Worm (Caenorhabditis elegans) whole organism, late embryonic: ENCODE data around the gene F53E4.2.
A peak's percentile ranks its signal among the peaks of the same experiment; 100 is the strongest.

Source experiments
- C38D4.7 ChIP-seq: fragments of 200-800 bp; sonication (Bioruptor generic); optimal IDR thresholded peaks from 2 replicates; lab custom pipeline; 2018; ENCODE audit warnings: mild to moderate bottlenecking, missing genetic modification characterization, moderate library complexity, missing compliant biosample characterization
- K09A11.1 ChIP-seq: sonication (generic microtip); optimal IDR thresholded peaks from 2 replicates; lab custom pipeline; 2017; ENCODE audit warnings: antibody characterized with exemption, mild to moderate bottlenecking, missing genetic modification characterization, missing compliant biosample characterization; ENCODE audit not compliant: insufficient read depth
- Y22D7AL.16 ChIP-seq: sonication (generic microtip); optimal IDR thresholded peaks from 2 replicates; lab custom pipeline; 2016; ENCODE audit warnings: missing genetic modification characterization, missing compliant biosample characterization
- ahr-1 ChIP-seq: sonication (generic microtip); optimal IDR thresholded peaks from 2 replicates; lab custom pipeline; 2016; ENCODE audit warnings: missing genetic modification characterization, missing compliant biosample characterization
- ceh-18 ChIP-seq: sonication (generic microtip); optimal IDR thresholded peaks from 2 replicates; lab custom pipeline; 2016; ENCODE audit warnings: missing genetic modification characterization, missing compliant biosample characterization
- ceh-19 ChIP-seq: fragments of 200-800 bp; sonication (Bioruptor generic); optimal IDR thresholded peaks from 2 replicates; lab custom pipeline; 2018; ENCODE audit warnings: mild to moderate bottlenecking, missing genetic modification characterization, missing compliant biosample characterization
- ceh-2 ChIP-seq: sonication (generic microtip); optimal IDR thresholded peaks from 2 replicates; lab custom pipeline; 2016; ENCODE audit warnings: missing genotype, missing genetic modification characterization, missing compliant biosample characterization
- ceh-22 ChIP-seq: sonication (generic microtip); optimal IDR thresholded peaks from 2 replicates; lab custom pipeline; 2017; ENCODE audit warnings: missing biosample characterization, missing genetic modification characterization
- ceh-30 ChIP-seq: fragments of 150-350 bp; optimal IDR thresholded peaks from 2 replicates; lab custom pipeline; 2014; ENCODE audit warnings: missing biosample characterization, missing genetic modification characterization
- ceh-31 ChIP-seq: sonication (generic microtip); optimal IDR thresholded peaks from 2 replicates; lab custom pipeline; 2016; ENCODE audit warnings: missing genetic modification characterization, missing compliant biosample characterization
- ceh-34 ChIP-seq: sonication (generic microtip); optimal IDR thresholded peaks from 2 replicates; lab custom pipeline; 2016; ENCODE audit warnings: mild to moderate bottlenecking, missing genetic modification characterization, missing compliant biosample characterization
- ceh-48 ChIP-seq: sonication (generic microtip); optimal IDR thresholded peaks from 2 replicates; lab custom pipeline; 2016; ENCODE audit warnings: missing genetic modification characterization, inconsistent platforms, missing compliant biosample characterization
- fax-1 ChIP-seq: sonication (generic microtip); optimal IDR thresholded peaks from 2 replicates; lab custom pipeline; 2016; ENCODE audit warnings: missing genotype, missing genetic modification characterization, missing compliant biosample characterization
- fkh-10 ChIP-seq: fragments of 150-350 bp; optimal IDR thresholded peaks from 2 replicates; lab custom pipeline; 2014; ENCODE audit warnings: missing biosample characterization, missing genetic modification reagents, missing genetic modification characterization
- fkh-6 ChIP-seq: sonication (generic microtip); optimal IDR thresholded peaks from 2 replicates; lab custom pipeline; 2016; ENCODE audit warnings: missing genetic modification characterization, missing compliant biosample characterization
- hlh-30 ChIP-seq: sonication (generic microtip); optimal IDR thresholded peaks from 2 replicates; lab custom pipeline; 2017; ENCODE audit warnings: antibody characterized with exemption, missing genetic modification characterization, missing compliant biosample characterization; ENCODE audit not compliant: insufficient read depth
- hlh-6 ChIP-seq: sonication (generic microtip); optimal IDR thresholded peaks from 2 replicates; lab custom pipeline; 2016; ENCODE audit warnings: missing genotype, missing genetic modification characterization, missing compliant biosample characterization
- lin-11 ChIP-seq: fragments of 200-800 bp; sonication (Bioruptor generic); optimal IDR thresholded peaks from 2 replicates; lab custom pipeline; 2018; ENCODE audit warnings: mild to moderate bottlenecking, missing genetic modification characterization, missing compliant biosample characterization
- mec-3 ChIP-seq: sonication (generic microtip); optimal IDR thresholded peaks from 2 replicates; lab custom pipeline; 2016; ENCODE audit warnings: borderline replicate concordance, missing genetic modification characterization, missing compliant biosample characterization
- nhr-232 ChIP-seq: sonication (generic microtip); optimal IDR thresholded peaks from 2 replicates; lab custom pipeline; 2016; ENCODE audit warnings: missing genetic modification characterization, missing compliant biosample characterization
- npax-4 ChIP-seq: sonication (generic microtip); optimal IDR thresholded peaks from 2 replicates; lab custom pipeline; 2016; ENCODE audit warnings: missing genetic modification characterization, missing compliant biosample characterization
- pag-3 ChIP-seq: sonication (generic microtip); optimal IDR thresholded peaks from 2 replicates; lab custom pipeline; 2016; ENCODE audit warnings: missing compliant biosample characterization, missing genetic modification characterization, borderline replicate concordance
- pha-2 ChIP-seq: sonication (generic microtip); optimal IDR thresholded peaks from 2 replicates; lab custom pipeline; 2017; ENCODE audit warnings: mild to moderate bottlenecking, missing genetic modification characterization, missing compliant biosample characterization
- pha-4 ChIP-seq: fragments of 150-350 bp; optimal IDR thresholded peaks from 2 replicates; lab custom pipeline; 2018; ENCODE audit warnings: missing biosample characterization, missing genetic modification reagents, missing genetic modification characterization
- pqm-1 ChIP-seq: sonication (generic microtip); optimal IDR thresholded peaks from 2 replicates; lab custom pipeline; 2016; ENCODE audit warnings: missing genetic modification characterization, missing compliant biosample characterization
- pros-1 ChIP-seq: fragments of 150-350 bp; optimal IDR thresholded peaks from 2 replicates; lab custom pipeline; 2014; ENCODE audit warnings: missing biosample characterization, missing genetic modification reagents, missing genetic modification characterization
- ref-2 ChIP-seq: sonication (generic microtip); optimal IDR thresholded peaks from 2 replicates; lab custom pipeline; 2016; ENCODE audit warnings: missing genetic modification characterization, missing compliant biosample characterization
- rnt-1 ChIP-seq: sonication (generic microtip); optimal IDR thresholded peaks from 2 replicates; lab custom pipeline; 2016; ENCODE audit warnings: missing genetic modification characterization, missing compliant biosample characterization
- sox-2 ChIP-seq: fragments of 200-800 bp; sonication (Bioruptor generic); IDR thresholded peaks from 2 replicates; pipeline ENCODE4 v1.3.6; 2022; ENCODE audit warnings: missing genetic modification reagents, missing genetic modification characterization, missing compliant biosample characterization
- syd-9 ChIP-seq: sonication (generic microtip); optimal IDR thresholded peaks from 2 replicates; lab custom pipeline; 2016; ENCODE audit warnings: mild to moderate bottlenecking, missing genetic modification characterization, moderate library complexity, missing compliant biosample characterization
- tbx-7 ChIP-seq: sonication (generic microtip); optimal IDR thresholded peaks from 2 replicates; lab custom pipeline; 2016; ENCODE audit warnings: missing genotype, missing genetic modification characterization, missing compliant biosample characterization
- unc-55 ChIP-seq: sonication (generic microtip); optimal IDR thresholded peaks from 2 replicates; lab custom pipeline; 2017; ENCODE audit warnings: missing biosample characterization, missing genetic modification reagents, missing genetic modification characterization
- zip-5 ChIP-seq: sonication (generic microtip); optimal IDR thresholded peaks from 2 replicates; lab custom pipeline; 2016; ENCODE audit warnings: missing genetic modification characterization, missing compliant biosample characterization

The F53E4.2 gene

ce11 chrV:15652147-15652546, 2.1 kb upstream of the F53E4.2 start:
- TF ChIP-seq fkh-10 (GFP tag; lab: Kevin White, UChicago), result no peak
- TF ChIP-seq pha-4, result no peak
- TF ChIP-seq K09A11.1 (tag; lab: Kevin White, UChicago), result no peak

- TF ChIP-seq hlh-6 (tag; lab: Kevin White, UChicago) (no peak), fkh-6 (tag; lab: Kevin White, UChicago) (no peak), pag-3 (tag; lab: Kevin White, UChicago) (no peak), ceh-2 (tag; lab: Kevin White, UChicago) (no peak), unc-55 (GFP tag; lab: Kevin White, UChicago) (no peak), ahr-1 (tag; lab: Kevin White, UChicago) (no peak), fax-1 (tag; lab: Kevin White, UChicago) (no peak), ceh-30 (tag; lab: Kevin White, UChicago) (no peak), ceh-18 (tag; lab: Kevin White, UChicago) (no peak), npax-4 (no peak), K09A11.1 (tag; lab: Kevin White, UChicago) (no peak), mec-3 (tag; lab: Kevin White, UChicago) (no peak)
These were observed 4.2 kb downstream of the F53E4.2 start for ce11 chrV:15658262-15659060.

- no peak for TF ChIP-seq pag-3 (tag; lab: Kevin White, UChicago)
- TF ChIP-seq lin-11 (tag; lab: Kevin White, UChicago), result no peak
- TF ChIP-seq mec-3 (tag; lab: Kevin White, UChicago), result no peak
- no peak for TF ChIP-seq pha-2 (tag; lab: Kevin White, UChicago)
- no peak for TF ChIP-seq ceh-34 (tag; lab: Kevin White, UChicago)
- no peak for TF ChIP-seq hlh-30 (tag; lab: Kevin White, UChicago)
- TF ChIP-seq rnt-1 (tag; lab: Kevin White, UChicago), result peak; percentile 22
These were observed 6.8 kb downstream of the F53E4.2 start for ce11 chrV:15661003-15661402.

- TF ChIP-seq pros-1 (tag; lab: Kevin White, UChicago) (no peak), pag-3 (tag; lab: Kevin White, UChicago) (no peak), zip-5 (tag; lab: Kevin White, UChicago) (no peak), C38D4.7 (GFP tag; lab: Kevin White, UChicago) (no peak), ceh-19 (GFP tag; lab: Kevin White, UChicago) (no peak), Y22D7AL.16 (tag; lab: Kevin White, UChicago) (no peak), ceh-48 (tag; lab: Kevin White, UChicago) (no peak), syd-9 (tag; lab: Kevin White, UChicago) (no peak), sox-2 (no peak), rnt-1 (tag; lab: Kevin White, UChicago) (no peak), ref-2 (tag; lab: Kevin White, UChicago) (no peak), nhr-232 (tag; lab: Kevin White, UChicago) (no peak), lin-11 (tag; lab: Kevin White, UChicago) (no peak), fax-1 (tag; lab: Kevin White, UChicago) (no peak), pqm-1 (tag; lab: Kevin White, UChicago) (no peak), tbx-7 (no peak), ceh-31 (tag; lab: Kevin White, UChicago) (no peak), ceh-22 (no peak), pha-2 (tag; lab: Kevin White, UChicago) (no peak)
These were observed 7.4 kb downstream of the F53E4.2 start for ce11 chrV:15661580-15661979.
